Worm (Caenorhabditis elegans): Measurements from ENCODE around the gene str-55.

- TF ChIP-seq ztf-16 (tag; optimal IDR thresholded peaks at IDR 0.05) (no peak), ceh-9 (tag; optimal IDR thresholded peaks at IDR 0.05) (no peak), ama-1 (optimal IDR thresholded peaks at IDR 0.05) (no peak), K09A11.1 (tag; optimal IDR thresholded peaks at IDR 0.05; ENCODE audit: insufficient read depth) (no peak), pha-4 (tag; optimal IDR thresholded peaks at IDR 0.05) (no peak), dmd-4 (tag; optimal IDR thresholded peaks at IDR 0.05; ENCODE audit: borderline replicate concordance) (no peak), fkh-10 (GFP tag; optimal IDR thresholded peaks at IDR 0.05) (no peak)
These were observed 18.6 kb upstream of the str-55 start, which contains the start of the genes F26D2.13 and F26D2.14 for ce11 chrV:16435510-16435909.

Measured in whole organism, late embryonic.